Worm (Caenorhabditis elegans) whole organism, early embryonic: ENCODE results near the gene C13F10.5.

ENCODE experiments used
- aly-1 ChIP-seq: sonication (generic microtip); optimal IDR thresholded peaks from 2 replicates; lab custom pipeline; 2016; ENCODE audit warnings: missing genetic modification characterization, missing compliant biosample characterization
- ama-1 ChIP-seq: fragments of 150-350 bp; optimal IDR thresholded peaks from 2 replicates; lab custom pipeline; 2014
- ceh-36 ChIP-seq: sonication (generic microtip); optimal IDR thresholded peaks from 2 replicates; lab custom pipeline; 2016; ENCODE audit warnings: missing genetic modification characterization, inconsistent platforms, missing compliant biosample characterization
- hmbx-1 ChIP-seq: sonication (generic microtip); optimal IDR thresholded peaks from 2 replicates; lab custom pipeline; 2016; ENCODE audit warnings: mild to moderate bottlenecking, missing genetic modification characterization, missing compliant biosample characterization
- hnd-1 ChIP-seq: sonication (generic microtip); optimal IDR thresholded peaks from 2 replicates; lab custom pipeline; 2016; ENCODE audit warnings: missing genetic modification characterization, missing compliant biosample characterization
- scrt-1 ChIP-seq: fragments of 200-800 bp; sonication (Bioruptor generic); IDR thresholded peaks from 2 replicates; pipeline ENCODE4 v1.3.6; 2022; ENCODE audit warnings: missing genetic modification characterization, missing compliant biosample characterization
- tbx-37 ChIP-seq: fragments of 200-800 bp; sonication (Bioruptor generic); conservative IDR thresholded peaks from 2 replicates; pipeline ENCODE4 v1.3.6; 2022; ENCODE audit warnings: missing genetic modification reagents, missing genetic modification characterization, missing compliant biosample characterization
- tra-4 ChIP-seq: sonication (generic microtip); optimal IDR thresholded peaks from 2 replicates; lab custom pipeline; 2017; ENCODE audit warnings: missing genetic modification characterization, missing compliant biosample characterization

DNA sequence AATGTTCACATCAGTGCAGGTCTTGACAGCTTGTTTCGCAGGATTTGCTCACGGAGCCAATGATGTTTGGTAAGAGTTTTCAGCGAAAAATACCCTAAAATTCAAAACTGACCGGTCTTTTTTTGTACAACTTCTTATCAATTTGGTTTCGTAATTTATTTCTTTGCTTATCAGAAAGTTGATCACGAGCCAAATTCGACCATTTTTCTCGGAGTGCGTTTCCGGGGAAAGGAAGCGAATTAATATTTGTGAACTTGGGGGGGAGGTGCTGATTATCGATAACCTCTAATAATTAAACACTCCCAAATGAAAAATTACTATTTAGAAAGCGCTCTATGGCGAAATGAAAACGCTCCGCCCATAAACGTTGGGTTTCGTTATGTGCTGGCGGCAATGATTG is 32.3 kb downstream of the C13F10.5 start:
- TF ChIP-seq scrt-1 (GFP tag; lab: Robert Waterston, UW) (no peak), ceh-36 (no peak), hmbx-1 (tag; lab: Kevin White, UChicago) (no peak), tbx-37 (GFP tag; lab: Robert Waterston, UW) (no peak), tra-4 (tag; lab: Kevin White, UChicago) (no peak), hnd-1 (tag; lab: Kevin White, UChicago) (no peak), ama-1 (lab: Kevin White, UChicago) (no peak), aly-1 (no peak)
